Fruit fly (Drosophila melanogaster) whole organism, embryonic: ENCODE data around the gene PolA1.

Source experiments
- Abd-B ChIP-seq: fragments of 200-800 bp; sonication (Bioruptor generic); optimal IDR thresholded peaks from 2 replicates; lab custom pipeline; 2018; ENCODE audit warnings: missing biosample characterization, mild to moderate bottlenecking, missing genetic modification characterization, moderate library complexity
- Ada2b ChIP-seq: fragments of 200-800 bp; sonication (Bioruptor generic); IDR thresholded peaks from 2 replicates; pipeline ENCODE4 v1.3.6; 2022; ENCODE audit warnings: missing biosample characterization, missing genetic modification characterization
- Bteb2 ChIP-seq: fragments of 200-800 bp; sonication (Bioruptor generic); optimal IDR thresholded peaks from 2 replicates; lab custom pipeline; 2016; ENCODE audit warnings: missing biosample characterization, missing genetic modification characterization
- CG11696 ChIP-seq: fragments of 200-800 bp; sonication (Bioruptor generic); IDR thresholded peaks from 2 replicates; pipeline ENCODE4 v1.3.6; 2022; ENCODE audit warnings: missing biosample characterization, missing genetic modification characterization
- CG11723 ChIP-seq: fragments of 200-800 bp; sonication (Bioruptor generic); optimal IDR thresholded peaks from 2 replicates; lab custom pipeline; 2017; ENCODE audit warnings: missing biosample characterization, mild to moderate bottlenecking, missing genetic modification characterization
- CG13287 ChIP-seq: fragments of 200-800 bp; sonication (Bioruptor generic); IDR thresholded peaks from 2 replicates; pipeline ENCODE4 v1.3.6; 2022; ENCODE audit warnings: missing biosample characterization, missing genetic modification characterization; ENCODE audit not compliant: partially characterized antibody
- CG1529 ChIP-seq: fragments of 200-800 bp; sonication (Bioruptor generic); optimal IDR thresholded peaks from 3 replicates; lab custom pipeline; 2018; ENCODE audit warnings: missing biosample characterization, missing genetic modification characterization
- CG1603 ChIP-seq: fragments of 200-800 bp; sonication (Bioruptor generic); optimal IDR thresholded peaks from 2 replicates; lab custom pipeline; 2019; ENCODE audit warnings: missing biosample characterization, mild to moderate bottlenecking, missing genetic modification characterization, moderate library complexity
- CG16813 ChIP-seq: fragments of 200-800 bp; sonication (Bioruptor generic); IDR thresholded peaks from 3 replicates; pipeline ENCODE4 v1.3.6; 2022; ENCODE audit warnings: missing biosample characterization, missing genetic modification characterization; ENCODE audit not compliant: partially characterized antibody
- CG17186 ChIP-seq: fragments of 200-800 bp; sonication (Bioruptor generic); optimal IDR thresholded peaks from 3 replicates; lab custom pipeline; 2017; ENCODE audit warnings: missing biosample characterization, missing genetic modification reagents, missing genetic modification characterization
- CG17328 ChIP-seq: fragments of 200-800 bp; sonication (Bioruptor generic); IDR thresholded peaks from 2 replicates; pipeline ENCODE4 v1.3.6; 2022; ENCODE audit warnings: missing biosample characterization, missing genetic modification characterization
- CG17829 ChIP-seq: fragments of 200-800 bp; optimal IDR thresholded peaks from 2 replicates; lab custom pipeline; 2019; ENCODE audit warnings: missing biosample characterization, mild to moderate bottlenecking, missing genetic modification characterization, moderate library complexity
- CG18599 ChIP-seq: fragments of 200-800 bp; sonication (Bioruptor generic); optimal IDR thresholded peaks from 3 replicates; lab custom pipeline; 2017; ENCODE audit warnings: missing biosample characterization, missing genetic modification characterization, mild to moderate bottlenecking, moderate library complexity, missing genetic modification reagents
- CG2129 ChIP-seq: fragments of 200-800 bp; sonication (Bioruptor generic); IDR thresholded peaks from 2 replicates; pipeline ENCODE4 v1.3.6; 2022; ENCODE audit warnings: missing biosample characterization, missing genetic modification characterization; ENCODE audit not compliant: partially characterized antibody
- CG2202 ChIP-seq: fragments of 200-800 bp; sonication (Bioruptor generic); optimal IDR thresholded peaks from 2 replicates; lab custom pipeline; 2018; ENCODE audit warnings: missing biosample characterization, mild to moderate bottlenecking, missing genetic modification characterization
- CG2712 ChIP-seq: fragments of 200-800 bp; optimal IDR thresholded peaks from 3 replicates; lab custom pipeline; 2019; ENCODE audit warnings: missing biosample characterization, mild to moderate bottlenecking, missing genetic modification characterization, moderate library complexity
- CG2889 ChIP-seq: fragments of 200-800 bp; sonication (Bioruptor generic); IDR thresholded peaks from 3 replicates; pipeline ENCODE4 v1.3.6; 2022; ENCODE audit warnings: missing biosample characterization, missing genetic modification characterization
- CG4328 ChIP-seq: fragments of 200-800 bp; sonication (Bioruptor generic); optimal IDR thresholded peaks from 3 replicates; lab custom pipeline; 2017; ENCODE audit warnings: missing biosample characterization, missing genetic modification reagents, missing genetic modification characterization
- CG4820 ChIP-seq: fragments of 200-800 bp; sonication (Bioruptor generic); optimal IDR thresholded peaks from 3 replicates; lab custom pipeline; 2016; ENCODE audit warnings: missing biosample characterization, missing genetic modification characterization
- CG4854 ChIP-seq: fragments of 200-800 bp; sonication (Bioruptor generic); optimal IDR thresholded peaks from 2 replicates; lab custom pipeline; 2016; ENCODE audit warnings: missing biosample characterization, missing genetic modification characterization, inconsistent platforms
- CG7271 ChIP-seq: fragments of 200-800 bp; sonication (Bioruptor generic); optimal IDR thresholded peaks from 2 replicates; lab custom pipeline; 2018; ENCODE audit warnings: missing biosample characterization, mild to moderate bottlenecking, missing genetic modification characterization, moderate library complexity
- CG9609 ChIP-seq: fragments of 200-800 bp; sonication (Bioruptor generic); optimal IDR thresholded peaks from 3 replicates; lab custom pipeline; 2016; ENCODE audit warnings: missing biosample characterization, missing genetic modification characterization
- Dek ChIP-seq: fragments of 200-800 bp; sonication (Bioruptor generic); optimal IDR thresholded peaks from 3 replicates; lab custom pipeline; 2019; ENCODE audit warnings: missing biosample characterization, mild to moderate bottlenecking, missing genetic modification characterization, moderate library complexity
- Dll ChIP-seq: fragments of 200-800 bp; sonication (Bioruptor generic); IDR thresholded peaks from 4 replicates; pipeline ENCODE4 v1.3.6; 2022; ENCODE audit warnings: missing biosample characterization, missing genetic modification characterization; ENCODE audit not compliant: partially characterized antibody
- Elba2 ChIP-seq: fragments of 200-800 bp; sonication (Bioruptor generic); optimal IDR thresholded peaks from 3 replicates; lab custom pipeline; 2016; ENCODE audit warnings: missing biosample characterization, missing genetic modification characterization
- Gsc ChIP-seq: fragments of 200-800 bp; sonication (Bioruptor generic); IDR thresholded peaks from 2 replicates; pipeline ENCODE4 v1.3.6; 2022; ENCODE audit warnings: missing biosample characterization, missing genetic modification characterization
- Hr3 ChIP-seq: fragments of 200-800 bp; sonication (Bioruptor generic); optimal IDR thresholded peaks from 3 replicates; lab custom pipeline; 2016; ENCODE audit warnings: missing biosample characterization, missing genetic modification characterization
- Jarid2 ChIP-seq: fragments of 200-800 bp; sonication (Bioruptor generic); optimal IDR thresholded peaks from 3 replicates; lab custom pipeline; 2017; ENCODE audit warnings: mild to moderate bottlenecking, missing biosample characterization, missing genetic modification reagents, missing genetic modification characterization
- Mad ChIP-seq: fragments of 200-800 bp; sonication (Bioruptor generic); optimal IDR thresholded peaks from 2 replicates; lab custom pipeline; 2016; ENCODE audit warnings: missing biosample characterization, missing genetic modification characterization
- Oaz ChIP-seq: fragments of 200-800 bp; sonication (Bioruptor generic); IDR thresholded peaks from 2 replicates; pipeline ENCODE4 v1.3.6; 2022; ENCODE audit warnings: missing biosample characterization, missing genetic modification characterization
- Optix ChIP-seq: fragments of 200-800 bp; sonication (Bioruptor generic); IDR thresholded peaks from 3 replicates; pipeline ENCODE4 v1.3.6; 2022; ENCODE audit warnings: missing biosample characterization, missing genetic modification characterization
- Pdp1 ChIP-seq, 2 experiments: fragments of 200-800 bp; sonication (Bioruptor generic); optimal IDR thresholded peaks; 3 replicates each; lab custom pipeline; 2016; ENCODE audit warnings: missing biosample characterization in 2 of 2, missing genetic modification characterization in 2 of 2, mild to moderate bottlenecking in 1 of 2, moderate library complexity in 1 of 2
- Ravus ChIP-seq: fragments of 200-800 bp; sonication (Bioruptor generic); IDR thresholded peaks from 2 replicates; pipeline ENCODE4 v1.3.6; 2022; ENCODE audit warnings: missing biosample characterization, missing genetic modification characterization
- Sin3A ChIP-seq: fragments of >200 bp; optimal IDR thresholded peaks from 2 replicates; lab custom pipeline; 2018
- Sry-β ChIP-seq: fragments of 200-800 bp; sonication (Bioruptor generic); optimal IDR thresholded peaks from 2 replicates; lab custom pipeline; 2018; ENCODE audit warnings: missing biosample characterization, mild to moderate bottlenecking, missing genetic modification characterization, moderate library complexity
- Stat92E ChIP-seq, 3 experiments: fragments of >200 bp in 2 of 3; fragments of 200-800 bp in 1 of 3; sonication (Bioruptor generic) in 1 of 3; optimal IDR thresholded peaks; 2 replicates each; lab custom pipeline; 2017 to 2019; ENCODE audit warnings: missing biosample characterization in 3 of 3, missing genetic modification characterization in 3 of 3, mild to moderate bottlenecking in 1 of 3, moderate library complexity in 1 of 3
- Taf1 ChIP-seq: fragments of 200-800 bp; sonication (Bioruptor generic); IDR thresholded peaks from 2 replicates; pipeline ENCODE4 v1.3.6; 2022; ENCODE audit warnings: missing biosample characterization, missing genetic modification characterization
- ab ChIP-seq: fragments of 200-800 bp; sonication (Bioruptor generic); optimal IDR thresholded peaks from 2 replicates; lab custom pipeline; 2016; ENCODE audit warnings: missing biosample characterization, missing genetic modification characterization
- cwo ChIP-seq: fragments of 200-800 bp; sonication (Bioruptor generic); optimal IDR thresholded peaks from 3 replicates; lab custom pipeline; 2017; ENCODE audit warnings: missing biosample characterization, missing genetic modification characterization, mild to moderate bottlenecking, moderate library complexity, missing genetic modification reagents
- dm ChIP-seq: fragments of 200-800 bp; sonication (Bioruptor generic); optimal IDR thresholded peaks from 3 replicates; lab custom pipeline; 2016; ENCODE audit warnings: missing biosample characterization, missing genetic modification characterization
- ftz-f1 ChIP-seq: fragments of 200-800 bp; sonication (Bioruptor generic); optimal IDR thresholded peaks from 2 replicates; lab custom pipeline; 2016; ENCODE audit warnings: missing biosample characterization, missing genetic modification characterization
- gcm ChIP-seq: fragments of 200-800 bp; sonication (Bioruptor generic); optimal IDR thresholded peaks from 2 replicates; lab custom pipeline; 2019; ENCODE audit warnings: missing biosample characterization, mild to moderate bottlenecking, missing genetic modification characterization, moderate library complexity
- gro ChIP-seq: fragments of 200-800 bp; sonication (Bioruptor generic); optimal IDR thresholded peaks from 2 replicates; lab custom pipeline; 2016; ENCODE audit warnings: missing biosample characterization, missing genetic modification characterization
- her ChIP-seq: fragments of 200-800 bp; sonication (Bioruptor generic); optimal IDR thresholded peaks from 2 replicates; lab custom pipeline; 2016; ENCODE audit warnings: missing biosample characterization, missing genetic modification characterization
- lilli ChIP-seq: fragments of 200-800 bp; sonication (Bioruptor generic); optimal IDR thresholded peaks from 3 replicates; lab custom pipeline; 2016; ENCODE audit warnings: missing biosample characterization, missing genetic modification characterization
- luna ChIP-seq: fragments of 200-800 bp; sonication (Bioruptor generic); optimal IDR thresholded peaks from 2 replicates; lab custom pipeline; 2016; ENCODE audit warnings: missing biosample characterization, missing genetic modification characterization
- pan ChIP-seq, 4 experiments: fragments of >200 bp in 3 of 4; fragments of 200-800 bp in 1 of 4; sonication (Bioruptor generic) in 1 of 4; optimal IDR thresholded peaks in 3 of 4; IDR thresholded peaks in 1 of 4; 2 replicates each; pipeline versions ENCODE4 v1.3.6 to Lab custom; 2017 to 2022; ENCODE audit warnings: missing biosample characterization in 2 of 4, missing genetic modification characterization in 2 of 4, mixed read lengths in 1 of 4
- shn ChIP-seq: fragments of 200-800 bp; sonication (Bioruptor generic); optimal IDR thresholded peaks from 3 replicates; lab custom pipeline; 2016; ENCODE audit warnings: missing biosample characterization, missing genetic modification characterization
- tio ChIP-seq: fragments of 200-800 bp; sonication (Bioruptor generic); optimal IDR thresholded peaks from 2 replicates; lab custom pipeline; 2017; ENCODE audit warnings: missing biosample characterization, missing genetic modification characterization, inconsistent platforms
- yki ChIP-seq: fragments of >200 bp; optimal IDR thresholded peaks from 3 replicates; lab custom pipeline; 2018

PolA1 gene

DNA sequence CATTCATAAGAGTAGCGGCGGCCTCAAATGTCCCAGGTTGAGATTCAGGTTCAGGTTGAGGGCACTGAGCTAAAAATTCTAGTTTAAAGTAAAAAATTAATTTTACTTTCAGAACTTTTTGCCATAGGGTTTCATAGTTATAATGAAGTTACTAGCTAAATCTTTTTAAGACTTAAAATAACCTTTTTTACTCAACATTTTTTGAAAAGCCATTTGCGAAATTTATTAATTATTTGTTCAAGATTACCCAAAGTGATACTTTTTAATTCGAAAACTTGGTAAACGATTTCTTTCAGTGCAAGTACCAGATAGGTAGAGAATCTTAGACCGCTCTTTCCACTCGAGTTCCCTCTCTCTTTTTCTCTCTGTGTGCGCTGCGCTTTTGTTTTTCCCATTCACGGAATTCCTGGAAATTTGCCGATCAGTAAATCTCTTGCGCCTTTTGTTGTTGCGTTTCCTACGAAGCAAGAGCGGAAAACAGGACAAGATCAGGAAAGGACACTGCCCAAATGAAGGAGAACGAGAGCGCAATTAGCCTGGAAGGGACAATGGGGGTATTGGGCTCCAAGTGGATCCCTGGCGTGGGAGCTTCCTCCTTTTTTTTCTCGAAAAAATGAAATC, 29.9 kb downstream of the PolA1 start (continued):
- TF ChIP-seq Oaz (no peak), luna (GFP tag; lab: Kevin White, UChicago) (no peak), cwo (GFP tag; lab: Kevin White, UChicago) (no peak), dm (peak; percentile 33), Elba2 (GFP tag; lab: Kevin White, UChicago) (peak; percentile 71), CG17829 (peak; percentile 88), gcm (GFP tag; lab: Kevin White, UChicago) (peak; percentile 75), CG18599 (peak; percentile 6), pan (optimal IDR thresholded peaks at IDR 0.05; lab: Kevin White, UChicago) (no peak), pan (GFP tag; optimal IDR thresholded peaks at IDR 0.05 in 1 of 2, IDR thresholded peaks at IDR 0.05 in 1 of 2) (no peak), gro (GFP tag; lab: Kevin White, UChicago) (no peak), CG2889 (no peak), tio (GFP tag; lab: Kevin White, UChicago) (peak; percentile 67), her (GFP tag; lab: Kevin White, UChicago) (no peak), CG11696 (GFP tag; lab: Robert Waterston, UW) (0 out of 2 replicates have a peak, but pooled peaks have one; percentile 9), Sry-β (no peak), CG2712 (tag; lab: Kevin White, UChicago) (peak; percentile 93), CG1603 (tag; lab: Kevin White, UChicago) (peak; percentile 5), Abd-B (GFP tag; lab: Kevin White, UChicago) (peak; percentile 41), CG4854 (GFP tag; lab: Kevin White, UChicago) (no peak), CG17186 (GFP tag; lab: Kevin White, UChicago) (no peak), Dll (GFP tag; lab: Robert Waterston, UW) (no peak), lilli (GFP tag; lab: Kevin White, UChicago) (peak; percentile 28), Taf1 (no peak), CG9609 (GFP tag; lab: Kevin White, UChicago) (peak; percentile 10), yki (lab: Kevin White, UChicago) (no peak), CG1529 (peak; percentile 27), Hr3 (GFP tag; lab: Kevin White, UChicago) (peak; percentile 54), CG7271 (tag; lab: Kevin White, UChicago) (peak; percentile 92), Gsc (GFP tag; lab: Robert Waterston, UW) (no peak), shn (GFP tag; lab: Kevin White, UChicago) (peak; percentile 6), Stat92E (GFP tag; optimal IDR thresholded peaks at IDR 0.05; lab: Kevin White, UChicago) (peak in 1 of 3 experiments; percentile 96), CG11723 (GFP tag; lab: Kevin White, UChicago) (peak; percentile 5), ab (no peak), CG2202 (tag; lab: Kevin White, UChicago) (peak; percentile 65), Pdp1 (GFP tag; optimal IDR thresholded peaks at IDR 0.05; lab: Kevin White, UChicago) (peak; percentile 28 to 45), Ravus (GFP tag; lab: Robert Waterston, UW) (no peak), CG13287 (GFP tag; lab: Robert Waterston, UW) (no peak), Jarid2 (GFP tag; lab: Kevin White, UChicago) (no peak), Bteb2 (GFP tag; lab: Kevin White, UChicago) (no peak), Ada2b (GFP tag; lab: Robert Waterston, UW) (no peak), CG16813 (GFP tag; lab: Robert Waterston, UW) (no peak), Sin3A (lab: Kevin White, UChicago) (no peak), Optix (GFP tag; lab: Robert Waterston, UW) (no peak), CG2129 (GFP tag; lab: Robert Waterston, UW) (no peak), CG17328 (GFP tag; lab: Robert Waterston, UW) (peak; percentile 53), CG4328 (GFP tag; lab: Kevin White, UChicago) (no peak), Dek (tag; lab: Kevin White, UChicago) (no peak), Mad (GFP tag; lab: Kevin White, UChicago) (peak; percentile 19), CG4820 (GFP tag; lab: Kevin White, UChicago) (peak; percentile 60), ftz-f1 (GFP tag; lab: Kevin White, UChicago) (no peak)
